Worm (Caenorhabditis elegans) whole organism, early embryonic: ENCODE results near the gene srh-33.

ENCODE experiments used
- B0310.2 ChIP-seq: sonication (generic microtip); optimal IDR thresholded peaks from 2 replicates; lab custom pipeline; 2016; ENCODE audit warnings: mild to moderate bottlenecking, missing genetic modification characterization, missing compliant biosample characterization
- F13C5.2 ChIP-seq: sonication (generic microtip); optimal IDR thresholded peaks from 2 replicates; lab custom pipeline; 2017; ENCODE audit warnings: mild to moderate bottlenecking, missing genetic modification characterization, inconsistent platforms, missing compliant biosample characterization
- aly-1 ChIP-seq: sonication (generic microtip); optimal IDR thresholded peaks from 2 replicates; lab custom pipeline; 2016; ENCODE audit warnings: missing genetic modification characterization, missing compliant biosample characterization
- ama-1 ChIP-seq: fragments of 150-350 bp; optimal IDR thresholded peaks from 2 replicates; lab custom pipeline; 2014
- ceh-13 ChIP-seq: fragments of 200-800 bp; sonication (Bioruptor generic); optimal IDR thresholded peaks from 2 replicates; lab custom pipeline; 2018; ENCODE audit warnings: mild to moderate bottlenecking, missing genetic modification characterization, missing compliant biosample characterization
- ceh-36 ChIP-seq: sonication (generic microtip); optimal IDR thresholded peaks from 2 replicates; lab custom pipeline; 2016; ENCODE audit warnings: missing genetic modification characterization, inconsistent platforms, missing compliant biosample characterization
- ets-7 ChIP-seq: sonication (generic microtip); optimal IDR thresholded peaks from 2 replicates; lab custom pipeline; 2016; ENCODE audit warnings: missing genotype, missing genetic modification characterization, missing compliant biosample characterization
- flt-1 ChIP-seq: fragments of 200-800 bp; sonication (Bioruptor generic); IDR thresholded peaks from 2 replicates; pipeline ENCODE4 v1.3.6; 2022; ENCODE audit warnings: missing genetic modification characterization, missing compliant biosample characterization
- hmbx-1 ChIP-seq: sonication (generic microtip); optimal IDR thresholded peaks from 2 replicates; lab custom pipeline; 2016; ENCODE audit warnings: mild to moderate bottlenecking, missing genetic modification characterization, missing compliant biosample characterization
- hmg-4 ChIP-seq: fragments of 200-800 bp; sonication (Bioruptor generic); optimal IDR thresholded peaks from 2 replicates; lab custom pipeline; 2018; ENCODE audit warnings: mild to moderate bottlenecking, missing genetic modification characterization, missing compliant biosample characterization
- hnd-1 ChIP-seq: sonication (generic microtip); optimal IDR thresholded peaks from 2 replicates; lab custom pipeline; 2016; ENCODE audit warnings: missing genetic modification characterization, missing compliant biosample characterization
- pes-1 ChIP-seq: fragments of 200-800 bp; sonication (Bioruptor generic); IDR thresholded peaks from 2 replicates; pipeline ENCODE4 v1.3.6; 2022; ENCODE audit warnings: missing genetic modification reagents, missing genetic modification characterization, missing compliant biosample characterization
- scrt-1 ChIP-seq: fragments of 200-800 bp; sonication (Bioruptor generic); IDR thresholded peaks from 2 replicates; pipeline ENCODE4 v1.3.6; 2022; ENCODE audit warnings: missing genetic modification characterization, missing compliant biosample characterization
- sea-1 ChIP-seq: fragments of 200-800 bp; sonication (Bioruptor generic); conservative IDR thresholded peaks from 2 replicates; pipeline ENCODE4 v1.3.6; 2022; ENCODE audit warnings: missing genetic modification characterization, missing compliant biosample characterization
- tbx-11 ChIP-seq: fragments of 200-800 bp; sonication (Bioruptor generic); IDR thresholded peaks from 2 replicates; pipeline ENCODE4 v1.3.6; 2022; ENCODE audit warnings: missing genetic modification characterization, missing compliant biosample characterization
- tbx-37 ChIP-seq: fragments of 200-800 bp; sonication (Bioruptor generic); conservative IDR thresholded peaks from 2 replicates; pipeline ENCODE4 v1.3.6; 2022; ENCODE audit warnings: missing genetic modification reagents, missing genetic modification characterization, missing compliant biosample characterization
- tra-4 ChIP-seq: sonication (generic microtip); optimal IDR thresholded peaks from 2 replicates; lab custom pipeline; 2017; ENCODE audit warnings: missing genetic modification characterization, missing compliant biosample characterization

Gene srh-33

DNA sequence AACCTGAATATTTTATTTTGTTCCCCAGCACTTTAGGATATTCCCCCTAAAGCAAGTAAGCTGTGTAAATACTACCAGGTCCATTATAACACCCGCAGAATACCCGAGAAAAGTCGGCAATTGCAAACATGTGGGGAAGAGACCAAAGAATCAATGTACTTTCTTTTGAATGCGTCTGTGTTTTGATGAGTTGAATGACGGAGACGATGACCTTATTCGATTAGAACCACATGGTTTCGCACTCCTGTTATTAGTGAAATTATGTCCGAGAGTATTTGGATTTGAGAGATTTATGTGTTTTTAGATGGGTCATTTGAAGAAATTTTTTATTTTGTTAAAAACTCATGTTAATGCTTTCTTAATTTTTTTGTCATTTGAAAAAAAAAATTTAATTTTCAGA lies 22.3 kb upstream of the srh-33 start:
- TF ChIP-seq F13C5.2 (tag; lab: Kevin White, UChicago) = no peak
- TF ChIP-seq tra-4 (tag; lab: Kevin White, UChicago) = no peak
- no peak for TF ChIP-seq B0310.2 (tag; lab: Kevin White, UChicago)
- TF ChIP-seq hmbx-1 = no peak
- TF ChIP-seq pes-1 = no peak
- no peak for TF ChIP-seq ama-1 (lab: Kevin White, UChicago)
- no peak for TF ChIP-seq sea-1
- TF ChIP-seq aly-1 = no peak

DNA sequence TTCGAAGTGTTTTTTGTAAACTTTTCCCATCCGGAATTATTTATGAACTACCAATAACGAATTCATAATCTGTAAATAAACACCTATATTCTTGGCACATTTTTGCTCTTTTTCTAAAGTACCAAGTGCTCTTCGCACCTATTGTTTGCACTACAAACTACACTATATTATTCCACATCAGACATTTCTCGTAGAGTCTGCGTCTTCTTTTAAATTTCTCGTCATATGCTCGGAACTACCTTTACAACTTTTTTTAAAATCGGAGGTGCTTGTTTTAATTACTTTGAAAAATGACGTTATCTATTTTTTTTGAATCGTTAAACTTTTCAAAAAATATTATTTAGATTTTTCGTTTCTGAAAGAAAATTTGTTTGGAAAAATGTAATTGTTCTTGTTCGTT lies 21.7 kb upstream of the srh-33 start, which contains the start of gene nhr-201:
TSS of gene nhr-201 (plus strand) at position 29 of the 400 bp plus-strand sequence.
- no peak for TF ChIP-seq ceh-13 (GFP tag; lab: Kevin White, UChicago)
- TF ChIP-seq flt-1 (GFP tag; lab: Robert Waterston, UW) = no peak
- TF ChIP-seq hmbx-1 = no peak
- TF ChIP-seq aly-1 = no peak
- TF ChIP-seq tbx-11 (GFP tag; lab: Robert Waterston, UW) = no peak
- no peak for TF ChIP-seq sea-1
- no peak for TF ChIP-seq hmg-4 (GFP tag; lab: Kevin White, UChicago)
- no peak for TF ChIP-seq scrt-1
- TF ChIP-seq F13C5.2 (tag; lab: Kevin White, UChicago) = no peak
- TF ChIP-seq ceh-36 = no peak
- no peak for TF ChIP-seq tra-4 (tag; lab: Kevin White, UChicago)
- no peak for TF ChIP-seq hnd-1 (tag; lab: Kevin White, UChicago)
- no peak for TF ChIP-seq ets-7
- no peak for TF ChIP-seq ama-1 (lab: Kevin White, UChicago)
- no peak for TF ChIP-seq B0310.2 (tag; lab: Kevin White, UChicago)
- no peak for TF ChIP-seq pes-1
- no peak for TF ChIP-seq tbx-37

DNA sequence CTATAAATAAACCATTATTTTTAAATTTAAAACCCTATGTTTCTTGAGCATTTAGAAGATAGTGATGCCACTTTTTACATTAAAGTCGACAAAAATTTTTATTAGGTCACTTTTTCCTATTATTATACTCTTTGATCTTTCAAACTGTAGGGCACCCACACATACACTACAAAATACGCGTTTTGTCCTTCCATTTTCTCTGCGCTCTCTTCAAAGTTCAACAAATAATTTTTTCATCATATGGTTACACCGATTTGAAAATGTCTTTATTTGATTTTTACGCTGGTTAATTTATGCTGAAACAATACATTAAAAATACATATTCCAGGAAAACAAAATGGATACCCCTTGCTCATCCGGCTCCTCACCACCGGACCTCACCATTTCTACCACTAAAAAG lies 19.2 kb upstream of the srh-33 start, which contains the start of gene nhr-202:
TSS of gene nhr-202 (plus strand) at position 326 of the 400 bp plus-strand sequence.
- TF ChIP-seq aly-1 = no peak
- no peak for TF ChIP-seq B0310.2 (tag; lab: Kevin White, UChicago)
- no peak for TF ChIP-seq tbx-37
- TF ChIP-seq F13C5.2 (tag; lab: Kevin White, UChicago) = no peak
- TF ChIP-seq tbx-11 (GFP tag; lab: Robert Waterston, UW) = no peak
- TF ChIP-seq flt-1 (GFP tag; lab: Robert Waterston, UW) = no peak

DNA sequence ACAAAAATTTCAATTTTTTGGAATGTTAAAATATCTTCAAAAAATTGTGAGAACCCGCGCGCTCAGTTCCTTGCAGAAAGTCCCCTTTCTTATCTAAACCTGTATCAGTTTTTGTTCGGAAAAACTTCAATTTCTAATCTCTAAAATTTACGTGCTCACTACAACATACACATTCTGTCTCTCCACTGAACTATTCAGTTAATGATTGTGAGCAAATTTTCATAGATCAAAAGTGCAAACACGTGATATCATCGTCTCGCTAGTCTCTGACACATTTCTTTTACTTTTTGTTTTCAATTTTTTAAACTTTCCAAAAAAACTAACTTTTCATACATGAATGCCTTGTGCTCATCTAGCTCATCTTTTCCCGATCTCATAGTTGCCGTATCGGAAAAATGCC lies 16.4 kb upstream of the srh-33 start, which contains the start of gene nhr-203:
TSS of gene nhr-203 (plus strand) at position 332 of the 400 bp plus-strand sequence.
- no peak for TF ChIP-seq flt-1 (GFP tag; lab: Robert Waterston, UW)
- TF ChIP-seq tbx-37 = no peak
- no peak for TF ChIP-seq scrt-1
- no peak for TF ChIP-seq hmbx-1
- TF ChIP-seq ets-7 = no peak

DNA sequence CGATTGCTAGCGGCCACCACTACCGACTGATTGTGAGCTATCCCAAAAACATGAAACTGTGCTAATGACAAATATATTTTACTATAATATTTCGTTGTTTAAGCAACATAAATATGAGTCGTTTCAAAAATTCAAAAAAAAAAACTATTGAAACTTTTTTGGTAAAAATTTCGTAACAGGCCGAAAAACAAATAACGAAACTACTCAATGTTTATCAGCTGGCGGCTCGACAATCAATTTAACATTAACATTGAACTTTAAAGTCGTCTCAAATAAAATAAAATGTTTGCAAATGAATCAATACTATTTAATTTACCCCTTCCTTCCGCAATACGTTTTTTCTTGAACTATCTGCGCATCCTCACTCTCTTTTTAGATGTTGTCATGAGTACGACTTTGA lies 14.7 kb upstream of the srh-33 start:
- TF ChIP-seq tra-4 (tag; lab: Kevin White, UChicago) = no peak
- TF ChIP-seq tbx-11 (GFP tag; lab: Robert Waterston, UW) = no peak

DNA sequence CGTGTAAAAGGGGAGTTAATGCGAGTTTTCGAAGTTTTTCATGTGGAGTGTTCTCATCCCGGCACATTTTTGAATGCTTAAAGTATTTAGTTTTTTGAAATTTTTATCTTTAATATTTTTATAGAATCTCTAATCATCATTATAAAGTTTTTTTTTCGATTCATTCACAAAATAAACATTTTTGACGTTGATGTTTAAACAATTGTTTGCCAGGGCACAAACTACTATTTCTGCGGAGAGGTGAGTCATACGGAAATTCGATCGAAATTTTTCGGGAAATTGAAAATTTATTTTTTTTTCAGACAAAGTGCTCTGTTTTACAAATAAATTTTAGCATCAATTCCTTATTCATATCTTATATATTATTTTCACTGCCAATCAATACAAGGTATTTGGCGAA lies 10.5 kb upstream of the srh-33 start, which contains the start of gene nhr-98:
TSS of gene nhr-98 (plus strand) at position 301 of the 400 bp plus-strand sequence.
- no peak for TF ChIP-seq tra-4 (tag; lab: Kevin White, UChicago)
- TF ChIP-seq sea-1 = no peak
- no peak for TF ChIP-seq tbx-11 (GFP tag; lab: Robert Waterston, UW)
- no peak for TF ChIP-seq ceh-13 (GFP tag; lab: Kevin White, UChicago)
- TF ChIP-seq F13C5.2 (tag; lab: Kevin White, UChicago) = no peak
- no peak for TF ChIP-seq hnd-1 (tag; lab: Kevin White, UChicago)
- no peak for TF ChIP-seq ets-7
- TF ChIP-seq tbx-37 = no peak
- TF ChIP-seq B0310.2 (tag; lab: Kevin White, UChicago) = no peak
- TF ChIP-seq ama-1 (lab: Kevin White, UChicago) = no peak
- TF ChIP-seq ceh-36 = no peak
- no peak for TF ChIP-seq scrt-1
- no peak for TF ChIP-seq flt-1 (GFP tag; lab: Robert Waterston, UW)
- TF ChIP-seq pes-1 = no peak
- TF ChIP-seq hmbx-1 = no peak
- no peak for TF ChIP-seq aly-1

DNA sequence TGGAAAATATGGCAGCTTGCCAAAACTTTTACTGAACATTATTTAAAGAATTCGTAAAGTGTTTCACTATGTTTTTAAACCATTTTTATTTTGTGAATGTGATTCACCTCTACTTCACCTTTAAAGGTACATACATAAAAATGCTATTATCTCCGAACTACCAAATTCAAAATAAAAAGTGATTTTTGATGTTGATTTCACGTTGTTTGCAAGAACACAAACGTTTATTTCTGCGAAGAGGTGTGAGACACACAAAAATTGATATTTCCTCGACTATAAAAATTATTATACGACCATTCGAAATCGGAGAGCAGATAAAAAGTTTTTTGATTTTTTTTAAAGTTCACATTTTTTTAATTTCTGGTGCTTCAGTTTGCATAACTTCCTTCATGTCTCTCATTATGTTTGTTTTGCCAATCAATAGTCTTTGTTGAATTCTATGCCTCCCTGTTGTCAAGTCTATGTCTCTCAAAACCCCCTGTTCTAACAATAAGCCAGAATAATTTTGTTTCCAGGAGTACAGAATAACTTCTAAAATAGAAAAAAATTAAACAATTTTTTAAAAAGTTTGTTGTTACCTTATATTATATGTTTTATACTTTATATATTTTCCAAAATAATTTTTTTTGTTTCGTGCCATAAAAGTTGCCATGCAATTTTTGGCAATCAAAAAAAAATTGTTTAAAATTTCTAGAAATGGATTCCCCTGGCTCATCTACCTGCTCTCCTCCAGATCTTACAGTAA lies 7.8 kb upstream of the srh-33 start, which contains the start of gene nhr-123:
TSS of gene nhr-123 (plus strand) at position 695 of the 745 bp plus-strand sequence.
- TF ChIP-seq tbx-37 (no peak), flt-1 (GFP tag; lab: Robert Waterston, UW) (no peak), hmg-4 (GFP tag; lab: Kevin White, UChicago) (no peak), ceh-36 (no peak), tra-4 (tag; lab: Kevin White, UChicago) (no peak), hnd-1 (tag; lab: Kevin White, UChicago) (no peak), aly-1 (no peak), F13C5.2 (tag; lab: Kevin White, UChicago) (no peak), scrt-1 (no peak), ceh-13 (GFP tag; lab: Kevin White, UChicago) (no peak), ets-7 (no peak), tbx-11 (GFP tag; lab: Robert Waterston, UW) (no peak), pes-1 (no peak), B0310.2 (tag; lab: Kevin White, UChicago) (no peak)

DNA sequence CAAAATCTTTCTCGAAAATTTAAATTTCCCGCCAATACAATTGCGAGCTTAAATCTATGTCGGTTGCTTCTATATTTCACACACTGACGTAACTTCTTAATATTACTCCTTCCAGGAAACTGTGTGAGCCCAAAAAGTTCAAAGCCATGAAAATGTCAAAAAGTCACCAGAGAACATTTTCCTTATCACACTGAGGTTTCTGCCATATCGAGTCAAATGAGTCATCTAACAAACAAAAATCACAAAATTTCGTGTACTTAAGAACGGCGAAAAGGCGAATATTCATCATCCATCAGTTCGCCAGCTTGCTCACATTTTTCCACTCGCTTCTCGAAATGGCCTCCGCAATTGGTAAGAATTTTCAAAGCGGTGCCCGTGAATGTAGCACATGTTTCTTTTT lies 6.6 kb upstream of the srh-33 start, which contains the start of gene M02H5.8:
TSS of gene M02H5.8 (plus strand) at position 297 of the 400 bp plus-strand sequence.
- TF ChIP-seq flt-1 (GFP tag; lab: Robert Waterston, UW) = no peak
- TF ChIP-seq ceh-36 = no peak
- TF ChIP-seq sea-1 = no peak
- TF ChIP-seq hnd-1 (tag; lab: Kevin White, UChicago) = no peak
- no peak for TF ChIP-seq tbx-37
- TF ChIP-seq B0310.2 (tag; lab: Kevin White, UChicago) = no peak
- TF ChIP-seq aly-1 = no peak
- no peak for TF ChIP-seq hmg-4 (GFP tag; lab: Kevin White, UChicago)
- no peak for TF ChIP-seq ama-1 (lab: Kevin White, UChicago)
- TF ChIP-seq F13C5.2 (tag; lab: Kevin White, UChicago) = no peak
